1 fruit fly cellular context compared by ENCODE assay signal in the genomic region with DNA sequence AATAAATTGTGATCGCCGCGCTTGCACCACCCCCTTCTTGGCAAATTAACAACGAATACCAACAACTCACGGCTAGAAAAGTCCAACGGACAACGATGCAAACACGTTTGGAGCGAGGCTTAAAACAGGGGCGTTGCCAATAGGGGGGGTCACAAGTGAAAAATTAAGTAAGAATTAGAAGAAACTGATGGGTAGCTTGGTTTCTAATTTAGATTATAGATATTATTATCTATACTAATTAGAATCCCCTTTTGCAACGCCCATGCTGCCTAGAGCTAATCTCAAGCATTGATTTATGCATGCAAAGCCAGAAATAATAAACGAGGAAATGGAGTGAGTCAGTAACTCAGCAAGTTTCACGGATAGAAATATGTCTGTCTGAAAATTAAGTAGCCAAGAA.
TF ChIP-seq lines count a peak whose summit lies in the region.

No protein-coding gene starts in this region.

TF ChIP-seq in whole organism, embryonic, 481 proteins besides CTCF, POLR2A, EP300 and RAD21 (continued from another document and continues in another):
- peak; percentile 59 for TF ChIP-seq gro (GFP tag; optimal IDR thresholded peaks at IDR 0.05; lab: Kevin White, UChicago)
- TF ChIP-seq CG13287 (GFP tag; IDR thresholded peaks at IDR 0.05; lab: Robert Waterston, UW; ENCODE audit: partially characterized antibody), result no peak
- TF ChIP-seq CG4404 (GFP tag; IDR thresholded peaks at IDR 0.05; lab: Robert Waterston, UW), result 0 out of 2 replicates have a peak, but pooled peaks have one; percentile 45
- no peak for TF ChIP-seq CG7963 (GFP tag; IDR thresholded peaks at IDR 0.05; lab: Robert Waterston, UW; ENCODE audit: partially characterized antibody)
- TF ChIP-seq Hmx (GFP tag; optimal IDR thresholded peaks at IDR 0.05; lab: Kevin White, UChicago), result no peak
- no peak for TF ChIP-seq ftz-f1 (GFP tag; optimal IDR thresholded peaks at IDR 0.05; lab: Kevin White, UChicago)
- 0 out of 3 replicates have a peak, but pooled peaks have one; percentile 23 for TF ChIP-seq jigr1 (GFP tag; IDR thresholded peaks at IDR 0.05; lab: Robert Waterston, UW)
- TF ChIP-seq Deaf1 (tag; optimal IDR thresholded peaks at IDR 0.05; lab: Kevin White, UChicago), result peak; percentile 37
- no peak for TF ChIP-seq Trl (optimal IDR thresholded peaks at IDR 0.05; lab: Kevin White, UChicago)
- no peak for TF ChIP-seq Trl (GFP tag; optimal IDR thresholded peaks at IDR 0.05; lab: Kevin White, UChicago)
- peak; percentile 52 for TF ChIP-seq ewg (GFP tag; optimal IDR thresholded peaks at IDR 0.05; lab: Kevin White, UChicago)
- TF ChIP-seq emc (GFP tag; optimal IDR thresholded peaks at IDR 0.05; lab: Kevin White, UChicago), result no peak
- no peak for TF ChIP-seq luna (GFP tag; optimal IDR thresholded peaks at IDR 0.05; lab: Kevin White, UChicago)
- TF ChIP-seq NC2α (GFP tag; optimal IDR thresholded peaks at IDR 0.05; lab: Kevin White, UChicago), result no peak
- TF ChIP-seq gcm2 (GFP tag; optimal IDR thresholded peaks at IDR 0.05; lab: Kevin White, UChicago), result no peak
- TF ChIP-seq tll (GFP tag; optimal IDR thresholded peaks at IDR 0.05; lab: Kevin White, UChicago), result no peak
- peak; percentile 52; the same call in 1 of the 2 replicates for TF ChIP-seq ssp (GFP tag; IDR thresholded peaks at IDR 0.05; lab: Robert Waterston, UW)
- TF ChIP-seq fru (optimal IDR thresholded peaks at IDR 0.05; lab: Kevin White, UChicago), result no peak
- TF ChIP-seq HLH3B (GFP tag; IDR thresholded peaks at IDR 0.05; lab: Robert Waterston, UW), result peak; percentile 78
- TF ChIP-seq CG17802 (tag; optimal IDR thresholded peaks at IDR 0.05; lab: Kevin White, UChicago), result no peak
- no peak for TF ChIP-seq bigmax (GFP tag; optimal IDR thresholded peaks at IDR 0.05; lab: Kevin White, UChicago)
- peak; percentile 63; the same call in 2 of the 3 replicates for TF ChIP-seq ken (GFP tag; IDR thresholded peaks at IDR 0.05; lab: Robert Waterston, UW)
- no peak for TF ChIP-seq Atf-2 (GFP tag; optimal IDR thresholded peaks at IDR 0.05; lab: Kevin White, UChicago)
- no peak for TF ChIP-seq trem (tag; optimal IDR thresholded peaks at IDR 0.05; lab: Kevin White, UChicago)
- TF ChIP-seq CG2712 (tag; optimal IDR thresholded peaks at IDR 0.05; lab: Kevin White, UChicago), result peak; percentile 67
- peak; percentile 9 for TF ChIP-seq exex (tag; optimal IDR thresholded peaks at IDR 0.05; lab: Kevin White, UChicago)
- TF ChIP-seq tin (GFP tag; optimal IDR thresholded peaks at IDR 0.05; lab: Kevin White, UChicago), result peak; percentile 65
- peak in 1 of 2 experiments; percentile 37 for TF ChIP-seq chif (GFP tag; optimal IDR thresholded peaks at IDR 0.05; lab: Kevin White, UChicago)
- TF ChIP-seq Sry-δ (GFP tag; optimal IDR thresholded peaks at IDR 0.05; lab: Kevin White, UChicago), result no peak
- TF ChIP-seq dimm (GFP tag; IDR thresholded peaks at IDR 0.05; lab: Robert Waterston, UW), result peak; percentile 58; the same call in 1 of the 2 replicates
- TF ChIP-seq pros (GFP tag; optimal IDR thresholded peaks at IDR 0.05; lab: Kevin White, UChicago), result no peak
- peak; percentile 8 for TF ChIP-seq Max (GFP tag; optimal IDR thresholded peaks at IDR 0.05; lab: Kevin White, UChicago)
- peak; percentile 15 for TF ChIP-seq Bteb2 (GFP tag; optimal IDR thresholded peaks at IDR 0.05; lab: Kevin White, UChicago)
- TF ChIP-seq Camta (GFP tag; optimal IDR thresholded peaks at IDR 0.05; lab: Kevin White, UChicago), result no peak
- 0 out of 2 replicates have a peak, but pooled peaks have one; percentile 41 for TF ChIP-seq danr (GFP tag; IDR thresholded peaks at IDR 0.05; lab: Robert Waterston, UW)
- TF ChIP-seq CG13123 (GFP tag; optimal IDR thresholded peaks at IDR 0.05; lab: Kevin White, UChicago), result peak; percentile 5
- TF ChIP-seq CG12236 (GFP tag; optimal IDR thresholded peaks at IDR 0.05; lab: Kevin White, UChicago), result no peak
- peak; percentile 0 for TF ChIP-seq zen (tag; optimal IDR thresholded peaks at IDR 0.05; lab: Kevin White, UChicago)
- peak; percentile 45 for TF ChIP-seq CG10267 (tag; optimal IDR thresholded peaks at IDR 0.05; lab: Kevin White, UChicago)
- peak; percentile 64 for TF ChIP-seq ATbp (GFP tag; optimal IDR thresholded peaks at IDR 0.05; lab: Kevin White, UChicago)
- TF ChIP-seq wor (GFP tag; IDR thresholded peaks at IDR 0.05; lab: Robert Waterston, UW), result peak; percentile 41; the same call in 1 of the 2 replicates
- TF ChIP-seq CG10979 (tag; optimal IDR thresholded peaks at IDR 0.05; lab: Kevin White, UChicago), result peak; percentile 60
- peak; percentile 90 for TF ChIP-seq CG11456 (GFP tag; IDR thresholded peaks at IDR 0.05; lab: Robert Waterston, UW)
- TF ChIP-seq zfh1 (GFP tag; IDR thresholded peaks at IDR 0.05; lab: Robert Waterston, UW), result peak; percentile 70; the same call in 2 of the 3 replicates
- peak; percentile 1 for TF ChIP-seq Nf-YB (GFP tag; optimal IDR thresholded peaks at IDR 0.05; lab: Kevin White, UChicago)
- TF ChIP-seq chn (GFP tag; optimal IDR thresholded peaks at IDR 0.05; lab: Kevin White, UChicago), result peak; percentile 38
- no peak for TF ChIP-seq pita (GFP tag; optimal IDR thresholded peaks at IDR 0.05; lab: Kevin White, UChicago)
- TF ChIP-seq Myb (GFP tag; optimal IDR thresholded peaks at IDR 0.05; lab: Kevin White, UChicago), result no peak
- no peak for TF ChIP-seq CG1832 (GFP tag; optimal IDR thresholded peaks at IDR 0.05; lab: Kevin White, UChicago)
- no peak for TF ChIP-seq Dref (GFP tag; IDR thresholded peaks at IDR 0.05; lab: Robert Waterston, UW)
- TF ChIP-seq CG10959 (GFP tag; IDR thresholded peaks at IDR 0.05; lab: Robert Waterston, UW), result peak; percentile 42
- TF ChIP-seq CG11560 (tag; IDR thresholded peaks at IDR 0.05; lab: Robert Waterston, UW), result peak; percentile 67; the same call in 1 of the 3 replicates
- TF ChIP-seq ERR (GFP tag; optimal IDR thresholded peaks at IDR 0.05; lab: Kevin White, UChicago), result no peak
- TF ChIP-seq bab2 (GFP tag; optimal IDR thresholded peaks at IDR 0.05; lab: Kevin White, UChicago), result peak; percentile 40
- peak; percentile 66 for TF ChIP-seq CG7357 (GFP tag; IDR thresholded peaks at IDR 0.05; lab: Robert Waterston, UW)
- TF ChIP-seq CG10543 (GFP tag; optimal IDR thresholded peaks at IDR 0.05; lab: Kevin White, UChicago), result no peak
- TF ChIP-seq CG4854 (GFP tag; optimal IDR thresholded peaks at IDR 0.05; lab: Kevin White, UChicago), result no peak
- peak; percentile 36 for TF ChIP-seq CG10654 (GFP tag; optimal IDR thresholded peaks at IDR 0.05; lab: Kevin White, UChicago)
- TF ChIP-seq dati (GFP tag; IDR thresholded peaks at IDR 0.05; lab: Robert Waterston, UW), result no peak
- no peak for TF ChIP-seq Mes4 (GFP tag; optimal IDR thresholded peaks at IDR 0.05; lab: Kevin White, UChicago)
- peak; percentile 85 for TF ChIP-seq CG10366 (GFP tag; IDR thresholded peaks at IDR 0.05; lab: Robert Waterston, UW)
- TF ChIP-seq trh (GFP tag; optimal IDR thresholded peaks at IDR 0.05; lab: Kevin White, UChicago), result no peak
- no peak for TF ChIP-seq br (optimal IDR thresholded peaks at IDR 0.05; lab: Kevin White, UChicago)
- TF ChIP-seq twi (tag; optimal IDR thresholded peaks at IDR 0.05; lab: Kevin White, UChicago), result peak; percentile 8
- TF ChIP-seq CG17385 (GFP tag; optimal IDR thresholded peaks at IDR 0.05; lab: Kevin White, UChicago), result peak; percentile 77
- TF ChIP-seq Sox100B (GFP tag; optimal IDR thresholded peaks at IDR 0.05; lab: Kevin White, UChicago), result peak; percentile 55
- peak; percentile 24 for TF ChIP-seq CG15601 (tag; optimal IDR thresholded peaks at IDR 0.05; lab: Kevin White, UChicago)
- peak; percentile 75 for TF ChIP-seq CG31224 (GFP tag; IDR thresholded peaks at IDR 0.05; lab: Robert Waterston, UW)
- TF ChIP-seq CG6654 (GFP tag; optimal IDR thresholded peaks at IDR 0.05; lab: Kevin White, UChicago), result peak; percentile 46
- TF ChIP-seq gcm (GFP tag; optimal IDR thresholded peaks at IDR 0.05; lab: Kevin White, UChicago), result peak; percentile 48
- TF ChIP-seq onecut (GFP tag; IDR thresholded peaks at IDR 0.05; lab: Robert Waterston, UW), result peak; percentile 70
- peak; percentile 44 for TF ChIP-seq HmgZ (tag; optimal IDR thresholded peaks at IDR 0.05; lab: Kevin White, UChicago)
- TF ChIP-seq tgo (GFP tag; IDR thresholded peaks at IDR 0.05; lab: Robert Waterston, UW), result peak; percentile 85
- no peak for TF ChIP-seq BEAF-32 (GFP tag; optimal IDR thresholded peaks at IDR 0.05; lab: Kevin White, UChicago)
- peak; percentile 67 for TF ChIP-seq CG18619 (GFP tag; optimal IDR thresholded peaks at IDR 0.05; lab: Kevin White, UChicago)
- no peak for TF ChIP-seq gfzf (GFP tag; optimal IDR thresholded peaks at IDR 0.05; lab: Kevin White, UChicago)
- peak; percentile 35 for TF ChIP-seq CG12942 (GFP tag; optimal IDR thresholded peaks at IDR 0.05; lab: Kevin White, UChicago)
- peak; percentile 23; the same call in 1 of the 2 replicates for TF ChIP-seq ro (GFP tag; IDR thresholded peaks at IDR 0.05; lab: Robert Waterston, UW)
- TF ChIP-seq Dek (tag; optimal IDR thresholded peaks at IDR 0.05; lab: Kevin White, UChicago), result peak; percentile 71
- peak; percentile 86 for TF ChIP-seq CG15269 (tag; optimal IDR thresholded peaks at IDR 0.05; lab: Kevin White, UChicago)
- TF ChIP-seq al (GFP tag; IDR thresholded peaks at IDR 0.05; lab: Robert Waterston, UW), result peak; percentile 80
- TF ChIP-seq slou (GFP tag; optimal IDR thresholded peaks at IDR 0.05; lab: Kevin White, UChicago), result peak; percentile 55
- no peak for TF ChIP-seq crc (GFP tag; optimal IDR thresholded peaks at IDR 0.05; lab: Kevin White, UChicago)
- peak; percentile 45 for TF ChIP-seq mam (GFP tag; optimal IDR thresholded peaks at IDR 0.05; lab: Kevin White, UChicago)
- peak; percentile 95 for TF ChIP-seq Drgx (GFP tag; IDR thresholded peaks at IDR 0.05; lab: Robert Waterston, UW)
- TF ChIP-seq ap (GFP tag; IDR thresholded peaks at IDR 0.05; lab: Robert Waterston, UW), result peak; percentile 67
- TF ChIP-seq CG9817 (tag; optimal IDR thresholded peaks at IDR 0.05; lab: Kevin White, UChicago), result peak; percentile 76
- peak; percentile 77 for TF ChIP-seq CG30403 (GFP tag; optimal IDR thresholded peaks at IDR 0.05; lab: Kevin White, UChicago)
- peak; percentile 89 for TF ChIP-seq CG9932 (GFP tag; IDR thresholded peaks at IDR 0.05; lab: Robert Waterston, UW)
- TF ChIP-seq Rfx (GFP tag; IDR thresholded peaks at IDR 0.05; lab: Robert Waterston, UW), result peak; percentile 95
- no peak for TF ChIP-seq fu2 (GFP tag; optimal IDR thresholded peaks at IDR 0.05; lab: Kevin White, UChicago)
- peak; percentile 53 for TF ChIP-seq Adf1 (GFP tag; IDR thresholded peaks at IDR 0.05; lab: Robert Waterston, UW)
- peak; percentile 82 for TF ChIP-seq Meics (GFP tag; optimal IDR thresholded peaks at IDR 0.05; lab: Kevin White, UChicago)
- peak; percentile 76 for TF ChIP-seq ranshi (GFP tag; IDR thresholded peaks at IDR 0.05; lab: Robert Waterston, UW)
- no peak for TF ChIP-seq CG8478 (optimal IDR thresholded peaks at IDR 0.05; lab: Kevin White, UChicago)
- peak; percentile 65 for TF ChIP-seq Oli (tag; optimal IDR thresholded peaks at IDR 0.05; lab: Kevin White, UChicago)
- peak; percentile 70 for TF ChIP-seq ind (GFP tag; optimal IDR thresholded peaks at IDR 0.05; lab: Kevin White, UChicago)
- TF ChIP-seq Pdp1 (GFP tag; optimal IDR thresholded peaks at IDR 0.05; lab: Kevin White, UChicago), result peak; percentile 37 to 56
- TF ChIP-seq Awh (GFP tag; IDR thresholded peaks at IDR 0.05; lab: Robert Waterston, UW), result peak; percentile 75
- TF ChIP-seq lilli (GFP tag; optimal IDR thresholded peaks at IDR 0.05; lab: Kevin White, UChicago), result peak; percentile 86
- peak; percentile 33 for TF ChIP-seq CG8281 (tag; optimal IDR thresholded peaks at IDR 0.05; lab: Kevin White, UChicago)
- peak; percentile 71 for TF ChIP-seq Hmr (GFP tag; optimal IDR thresholded peaks at IDR 0.05; lab: Kevin White, UChicago)
- TF ChIP-seq CG17361 (GFP tag; IDR thresholded peaks at IDR 0.05; lab: Robert Waterston, UW), result peak; percentile 54; the same call in 2 of the 3 replicates
- TF ChIP-seq gsb (GFP tag; IDR thresholded peaks at IDR 0.05; lab: Robert Waterston, UW), result peak; percentile 80
- no peak for TF ChIP-seq zen2 (GFP tag; IDR thresholded peaks at IDR 0.05; lab: Robert Waterston, UW; ENCODE audit: partially characterized antibody)
- no peak for TF ChIP-seq CG6791 (GFP tag; IDR thresholded peaks at IDR 0.05; lab: Robert Waterston, UW; ENCODE audit: partially characterized antibody)
- TF ChIP-seq Six4 (GFP tag; optimal IDR thresholded peaks at IDR 0.05; lab: Kevin White, UChicago), result peak; percentile 42
- TF ChIP-seq ttk (GFP tag; IDR thresholded peaks at IDR 0.05; lab: Robert Waterston, UW), result peak; percentile 79
- TF ChIP-seq CG17186 (GFP tag; optimal IDR thresholded peaks at IDR 0.05; lab: Kevin White, UChicago), result no peak
- TF ChIP-seq phol (tag; optimal IDR thresholded peaks at IDR 0.05; lab: Kevin White, UChicago), result peak; percentile 61
- peak; percentile 46 for TF ChIP-seq sug (tag; optimal IDR thresholded peaks at IDR 0.05; lab: Kevin White, UChicago)
- peak; percentile 57 for TF ChIP-seq zfh2 (GFP tag; optimal IDR thresholded peaks at IDR 0.05; lab: Kevin White, UChicago)
- TF ChIP-seq insv (GFP tag; optimal IDR thresholded peaks at IDR 0.05; lab: Kevin White, UChicago), result no peak
- peak; percentile 87 for TF ChIP-seq Med (GFP tag; lab: Kevin White, UChicago)
- no peak for TF ChIP-seq yki (optimal IDR thresholded peaks at IDR 0.05; lab: Kevin White, UChicago)
- no peak for TF ChIP-seq CG15479 (GFP tag; optimal IDR thresholded peaks at IDR 0.05; lab: Kevin White, UChicago)
- TF ChIP-seq prd (optimal IDR thresholded peaks at IDR 0.05; lab: Kevin White, UChicago), result no peak
- peak; percentile 86 for TF ChIP-seq prd (GFP tag; IDR thresholded peaks at IDR 0.05; lab: Robert Waterston, UW)
- TF ChIP-seq lbe (GFP tag; optimal IDR thresholded peaks at IDR 0.05; lab: Kevin White, UChicago), result no peak
- TF ChIP-seq bbx (GFP tag; IDR thresholded peaks at IDR 0.05; lab: Robert Waterston, UW; ENCODE audit: partially characterized antibody), result no peak
- TF ChIP-seq CG7556 (GFP tag; optimal IDR thresholded peaks at IDR 0.05; lab: Kevin White, UChicago), result peak; percentile 66
- TF ChIP-seq nmo (GFP tag; optimal IDR thresholded peaks at IDR 0.05; lab: Kevin White, UChicago), result peak; percentile 68
- peak; percentile 19 for TF ChIP-seq nerfin-1 (tag; optimal IDR thresholded peaks at IDR 0.05; lab: Kevin White, UChicago)
- no peak for TF ChIP-seq CHES-1-like (GFP tag; optimal IDR thresholded peaks at IDR 0.05; lab: Kevin White, UChicago)
- no peak for TF ChIP-seq CG33213 (GFP tag; optimal IDR thresholded peaks at IDR 0.05; lab: Kevin White, UChicago)
- peak; percentile 34 for TF ChIP-seq Chrac-16 (GFP tag; optimal IDR thresholded peaks at IDR 0.05; lab: Kevin White, UChicago)
- peak; percentile 83; the same call in 2 of the 3 replicates for TF ChIP-seq CG2889 (GFP tag; IDR thresholded peaks at IDR 0.05; lab: Robert Waterston, UW)
- no peak for TF ChIP-seq disco-r (GFP tag; optimal IDR thresholded peaks at IDR 0.05; lab: Kevin White, UChicago)
